Worm (Caenorhabditis elegans) whole organism, L4/young adult: Measurements from ENCODE around the gene rmd-6.

Source experiments
- dao-5 ChIP-seq: sonication (generic microtip); optimal IDR thresholded peaks from 2 replicates; lab custom pipeline; 2016; ENCODE audit warnings: missing genotype, missing genetic modification characterization, moderate library complexity, missing compliant biosample characterization
- him-1 ChIP-seq: sonication (generic microtip); optimal IDR thresholded peaks from 2 replicates; lab custom pipeline; 2016; ENCODE audit warnings: missing genotype, missing genetic modification reagents, missing genetic modification characterization, missing compliant biosample characterization

- TF ChIP-seq him-1 (no peak), dao-5 (tag; lab: Kevin White, UChicago) (no peak)
Measured at ce11 chrIV:5077918-5078317, 9.3 kb downstream of the rmd-6 start.
